Worm (Caenorhabditis elegans) whole organism, mixed stage, embryonic: ENCODE data around the gene T12A2.3.

Source experiments
- bed-3 ChIP-seq: fragments of 200-800 bp; sonication (Bioruptor generic); optimal IDR thresholded peaks from 3 replicates; lab custom pipeline; 2018; ENCODE audit warnings: mild to moderate bottlenecking, missing genetic modification characterization, moderate library complexity, missing compliant biosample characterization
- elt-3 ChIP-seq: fragments of 150-350 bp; optimal IDR thresholded peaks from 2 replicates; lab custom pipeline; 2014; ENCODE audit warnings: missing biosample characterization, missing genetic modification characterization
- ham-2 ChIP-seq: fragments of 200-800 bp; sonication (Bioruptor generic); optimal IDR thresholded peaks from 2 replicates; lab custom pipeline; 2018; ENCODE audit warnings: mild to moderate bottlenecking, missing genetic modification characterization, missing compliant biosample characterization
- nhr-12 ChIP-seq: fragments of 150-350 bp; optimal IDR thresholded peaks from 2 replicates; lab custom pipeline; 2014; ENCODE audit warnings: missing biosample characterization, missing genetic modification characterization
- nhr-237 ChIP-seq: fragments of 150-350 bp; optimal IDR thresholded peaks from 2 replicates; lab custom pipeline; 2014; ENCODE audit warnings: missing biosample characterization, missing genetic modification characterization
- nhr-28 ChIP-seq: fragments of 150-350 bp; optimal IDR thresholded peaks from 2 replicates; lab custom pipeline; 2014; ENCODE audit warnings: missing biosample characterization, missing genetic modification characterization
- unc-39 ChIP-seq: fragments of 150-350 bp; optimal IDR thresholded peaks from 2 replicates; lab custom pipeline; 2014; ENCODE audit warnings: missing biosample characterization, missing genetic modification characterization
- unc-62 ChIP-seq: fragments of 150-350 bp; optimal IDR thresholded peaks from 2 replicates; lab custom pipeline; 2014; ENCODE audit warnings: missing biosample characterization, missing genetic modification reagents, missing genetic modification characterization

- TF ChIP-seq bed-3 (GFP tag; lab: Kevin White, UChicago) (no peak), ham-2 (GFP tag; lab: Kevin White, UChicago) (no peak), nhr-12 (tag; lab: Kevin White, UChicago) (no peak), nhr-28 (tag; lab: Kevin White, UChicago) (no peak), elt-3 (tag; lab: Kevin White, UChicago) (no peak), unc-62 (GFP tag; lab: Kevin White, UChicago) (no peak), unc-39 (tag; lab: Kevin White, UChicago) (no peak), nhr-237 (tag; lab: Kevin White, UChicago) (no peak)
Observed at ce11 chrIII:6198378-6199234, 42.0 kb upstream of the T12A2.3 start, which contains the start of the genes C23G10.7 and rpn-2.
